Fruit fly (Drosophila melanogaster) whole organism, embryonic: ENCODE data around the gene Lasp.

Source experiments
- ATbp ChIP-seq: fragments of 200-800 bp; sonication (Bioruptor generic); optimal IDR thresholded peaks from 2 replicates; lab custom pipeline; 2017; ENCODE audit warnings: missing biosample characterization, mild to moderate bottlenecking, missing genetic modification characterization, missing genetic modification reagents
- Atf-2 ChIP-seq: fragments of 200-800 bp; sonication (Bioruptor generic); optimal IDR thresholded peaks from 2 replicates; lab custom pipeline; 2016; ENCODE audit warnings: missing biosample characterization, missing genetic modification characterization
- CG12219 ChIP-seq: fragments of 200-800 bp; sonication (Bioruptor generic); optimal IDR thresholded peaks from 3 replicates; lab custom pipeline; 2018; ENCODE audit warnings: missing biosample characterization, mild to moderate bottlenecking, missing genetic modification characterization
- CG13424 ChIP-seq: fragments of 200-800 bp; sonication (Bioruptor generic); optimal IDR thresholded peaks from 2 replicates; lab custom pipeline; 2019; ENCODE audit warnings: missing biosample characterization, mild to moderate bottlenecking, missing genetic modification characterization, moderate library complexity
- CG14014 ChIP-seq: fragments of 200-800 bp; sonication (Bioruptor generic); IDR thresholded peaks from 2 replicates; pipeline ENCODE4 v1.3.6; 2022; ENCODE audit warnings: missing biosample characterization, missing genetic modification characterization
- CG14860 ChIP-seq: fragments of 200-800 bp; sonication (Bioruptor generic); IDR thresholded peaks from 3 replicates; pipeline ENCODE4 v1.3.6; 2022; ENCODE audit warnings: missing biosample characterization, missing genetic modification characterization; ENCODE audit not compliant: partially characterized antibody
- CG15479 ChIP-seq: fragments of 200-800 bp; sonication (Bioruptor generic); optimal IDR thresholded peaks from 3 replicates; lab custom pipeline; 2019; ENCODE audit warnings: missing biosample characterization, mild to moderate bottlenecking, missing genetic modification characterization, moderate library complexity
- CG15514 ChIP-seq: fragments of 200-800 bp; sonication (Bioruptor generic); optimal IDR thresholded peaks from 3 replicates; lab custom pipeline; 2017; ENCODE audit warnings: missing biosample characterization, missing genetic modification characterization, mild to moderate bottlenecking, moderate library complexity, missing genetic modification reagents
- CG1603 ChIP-seq: fragments of 200-800 bp; sonication (Bioruptor generic); optimal IDR thresholded peaks from 2 replicates; lab custom pipeline; 2019; ENCODE audit warnings: missing biosample characterization, mild to moderate bottlenecking, missing genetic modification characterization, moderate library complexity
- CG16815 ChIP-seq: fragments of 200-800 bp; sonication (Bioruptor generic); optimal IDR thresholded peaks from 3 replicates; lab custom pipeline; 2017; ENCODE audit warnings: missing biosample characterization, mild to moderate bottlenecking, missing genetic modification characterization
- CG18599 ChIP-seq: fragments of 200-800 bp; sonication (Bioruptor generic); optimal IDR thresholded peaks from 3 replicates; lab custom pipeline; 2017; ENCODE audit warnings: missing biosample characterization, missing genetic modification characterization, mild to moderate bottlenecking, moderate library complexity, missing genetic modification reagents
- CG34224 ChIP-seq: fragments of 200-800 bp; sonication (Bioruptor generic); IDR thresholded peaks from 3 replicates; pipeline ENCODE4 v1.3.6; 2022; ENCODE audit warnings: missing biosample characterization, missing genetic modification characterization; ENCODE audit not compliant: partially characterized antibody
- CG4282 ChIP-seq: fragments of 200-800 bp; sonication (Bioruptor generic); optimal IDR thresholded peaks from 2 replicates; lab custom pipeline; 2016; ENCODE audit warnings: missing biosample characterization, missing genetic modification characterization
- CG4328 ChIP-seq: fragments of 200-800 bp; sonication (Bioruptor generic); optimal IDR thresholded peaks from 3 replicates; lab custom pipeline; 2017; ENCODE audit warnings: missing biosample characterization, missing genetic modification reagents, missing genetic modification characterization
- CG4707 ChIP-seq: fragments of 200-800 bp; sonication (Bioruptor generic); optimal IDR thresholded peaks from 2 replicates; lab custom pipeline; 2018; ENCODE audit warnings: missing biosample characterization, mild to moderate bottlenecking, missing genetic modification characterization, moderate library complexity
- CG6683 ChIP-seq: fragments of 200-800 bp; sonication (Bioruptor generic); optimal IDR thresholded peaks from 2 replicates; lab custom pipeline; 2017; ENCODE audit warnings: missing biosample characterization, mild to moderate bottlenecking, missing genetic modification characterization, missing genetic modification reagents
- CG7987 ChIP-seq: fragments of 200-800 bp; sonication (Bioruptor generic); optimal IDR thresholded peaks from 2 replicates; lab custom pipeline; 2018; ENCODE audit warnings: missing biosample characterization, mild to moderate bottlenecking, missing genetic modification characterization, moderate library complexity
- CoRest ChIP-seq: fragments of 200-800 bp; sonication (Bioruptor generic); optimal IDR thresholded peaks from 3 replicates; lab custom pipeline; 2018; ENCODE audit warnings: missing biosample characterization, mild to moderate bottlenecking, missing genetic modification characterization, moderate library complexity
- H2.0 ChIP-seq: fragments of 200-800 bp; sonication (Bioruptor generic); IDR thresholded peaks from 2 replicates; pipeline ENCODE4 v1.3.6; 2022; ENCODE audit warnings: missing biosample characterization, missing genetic modification characterization
- HLH3B ChIP-seq: fragments of 200-800 bp; sonication (Bioruptor generic); IDR thresholded peaks from 2 replicates; pipeline ENCODE4 v1.3.6; 2022; ENCODE audit warnings: missing biosample characterization, missing genetic modification characterization
- Hand ChIP-seq: fragments of 200-800 bp; sonication (Bioruptor generic); optimal IDR thresholded peaks from 2 replicates; lab custom pipeline; 2017; ENCODE audit warnings: mild to moderate bottlenecking, missing biosample characterization, missing genetic modification reagents, missing genetic modification characterization
- Hmr ChIP-seq: fragments of 200-800 bp; sonication (Bioruptor generic); optimal IDR thresholded peaks from 3 replicates; lab custom pipeline; 2017; ENCODE audit warnings: mild to moderate bottlenecking, missing biosample characterization, missing genetic modification reagents, missing genetic modification characterization
- Jarid2 ChIP-seq: fragments of 200-800 bp; sonication (Bioruptor generic); optimal IDR thresholded peaks from 3 replicates; lab custom pipeline; 2017; ENCODE audit warnings: mild to moderate bottlenecking, missing biosample characterization, missing genetic modification reagents, missing genetic modification characterization
- Lim3 ChIP-seq: fragments of 200-800 bp; sonication (Bioruptor generic); IDR thresholded peaks from 2 replicates; pipeline ENCODE4 v1.3.6; 2022; ENCODE audit warnings: missing biosample characterization, missing genetic modification characterization
- NC2β ChIP-seq: fragments of 200-800 bp; sonication (Bioruptor generic); optimal IDR thresholded peaks from 2 replicates; lab custom pipeline; 2016; ENCODE audit warnings: missing biosample characterization, missing genetic modification characterization
- NFAT ChIP-seq: fragments of 200-800 bp; sonication (Bioruptor generic); IDR thresholded peaks from 2 replicates; pipeline ENCODE4 v1.3.6; 2022; ENCODE audit warnings: missing biosample characterization, missing genetic modification characterization
- Nf-YA ChIP-seq: fragments of 200-800 bp; sonication (Bioruptor generic); IDR thresholded peaks from 2 replicates; pipeline ENCODE4 v1.3.6; 2022; ENCODE audit warnings: missing biosample characterization, missing genetic modification characterization
- NfI ChIP-seq: fragments of 200-800 bp; sonication (Bioruptor generic); optimal IDR thresholded peaks from 3 replicates; lab custom pipeline; 2018; ENCODE audit warnings: missing biosample characterization, mild to moderate bottlenecking, missing genetic modification characterization, moderate library complexity
- Rx ChIP-seq: fragments of 200-800 bp; sonication (Bioruptor generic); IDR thresholded peaks from 2 replicates; pipeline ENCODE4 v1.3.6; 2022; ENCODE audit warnings: missing biosample characterization, missing genetic modification characterization
- Taf1 ChIP-seq: fragments of 200-800 bp; sonication (Bioruptor generic); IDR thresholded peaks from 2 replicates; pipeline ENCODE4 v1.3.6; 2022; ENCODE audit warnings: missing biosample characterization, missing genetic modification characterization
- aop ChIP-seq: fragments of 200-800 bp; sonication (Bioruptor generic); IDR thresholded peaks from 2 replicates; pipeline ENCODE4 v1.3.6; 2022; ENCODE audit warnings: missing biosample characterization, missing genetic modification characterization
- az2 ChIP-seq: fragments of 200-800 bp; sonication (Bioruptor generic); optimal IDR thresholded peaks from 3 replicates; lab custom pipeline; 2016; ENCODE audit warnings: missing biosample characterization, missing genetic modification characterization
- bigmax ChIP-seq: fragments of 200-800 bp; sonication (Bioruptor generic); optimal IDR thresholded peaks from 2 replicates; lab custom pipeline; 2018; ENCODE audit warnings: missing biosample characterization, mild to moderate bottlenecking, missing genetic modification characterization
- cg ChIP-seq: fragments of 200-800 bp; sonication (Bioruptor generic); optimal IDR thresholded peaks from 3 replicates; lab custom pipeline; 2019; ENCODE audit warnings: missing biosample characterization, mild to moderate bottlenecking, missing genetic modification characterization, moderate library complexity
- chif ChIP-seq, 2 experiments: fragments of 200-800 bp; sonication (Bioruptor generic); optimal IDR thresholded peaks; 3 replicates each; lab custom pipeline; 2016; ENCODE audit warnings: missing biosample characterization in 2 of 2, missing genetic modification characterization in 2 of 2
- chinmo ChIP-seq: fragments of 200-800 bp; sonication (Bioruptor generic); IDR thresholded peaks from 4 replicates; pipeline ENCODE4 v1.3.6; 2022; ENCODE audit warnings: missing biosample characterization, missing genetic modification characterization; ENCODE audit not compliant: partially characterized antibody
- corto ChIP-seq: fragments of 200-800 bp; sonication (Bioruptor generic); optimal IDR thresholded peaks from 2 replicates; lab custom pipeline; 2016; ENCODE audit warnings: missing biosample characterization, mild to moderate bottlenecking, missing genetic modification characterization, moderate library complexity
- crol ChIP-seq: fragments of 200-800 bp; sonication (Bioruptor generic); IDR thresholded peaks from 2 replicates; pipeline ENCODE4 v1.3.6; 2022; ENCODE audit warnings: missing biosample characterization, missing genetic modification characterization
- dan ChIP-seq: fragments of 200-800 bp; sonication (Bioruptor generic); IDR thresholded peaks from 2 replicates; pipeline ENCODE4 v1.3.6; 2022; ENCODE audit warnings: missing biosample characterization, missing genetic modification characterization
- dati ChIP-seq: fragments of 200-800 bp; sonication (Bioruptor generic); IDR thresholded peaks from 2 replicates; pipeline ENCODE4 v1.3.6; 2022; ENCODE audit warnings: missing biosample characterization, missing genetic modification characterization
- disco-r ChIP-seq: fragments of 200-800 bp; sonication (Bioruptor generic); optimal IDR thresholded peaks from 2 replicates; lab custom pipeline; 2016; ENCODE audit warnings: missing biosample characterization, missing genetic modification characterization
- ems ChIP-seq: fragments of 200-800 bp; sonication (Bioruptor generic); optimal IDR thresholded peaks from 3 replicates; lab custom pipeline; 2016; ENCODE audit warnings: missing biosample characterization, missing genetic modification characterization
- hth ChIP-seq: fragments of >200 bp; optimal IDR thresholded peaks from 2 replicates; lab custom pipeline; 2017; ENCODE audit warnings: inconsistent platforms
- jigr1 ChIP-seq: fragments of 200-800 bp; sonication (Bioruptor generic); IDR thresholded peaks from 3 replicates; pipeline ENCODE4 v1.3.6; 2022; ENCODE audit warnings: missing biosample characterization, missing genetic modification characterization
- lilli ChIP-seq: fragments of 200-800 bp; sonication (Bioruptor generic); optimal IDR thresholded peaks from 3 replicates; lab custom pipeline; 2016; ENCODE audit warnings: missing biosample characterization, missing genetic modification characterization
- nau ChIP-seq: fragments of 200-800 bp; sonication (Bioruptor generic); optimal IDR thresholded peaks from 3 replicates; lab custom pipeline; 2017; ENCODE audit warnings: missing biosample characterization, mild to moderate bottlenecking, missing genetic modification characterization, missing genetic modification reagents
- onecut ChIP-seq: fragments of 200-800 bp; sonication (Bioruptor generic); IDR thresholded peaks from 2 replicates; pipeline ENCODE4 v1.3.6; 2022; ENCODE audit warnings: missing biosample characterization, missing genetic modification characterization
- row ChIP-seq: fragments of 200-800 bp; sonication (Bioruptor generic); IDR thresholded peaks from 3 replicates; pipeline ENCODE4 v1.3.6; 2022; ENCODE audit warnings: missing biosample characterization, missing genetic modification characterization
- run ChIP-seq: fragments of 200-800 bp; sonication (Bioruptor generic); optimal IDR thresholded peaks from 3 replicates; lab custom pipeline; 2018; ENCODE audit warnings: missing biosample characterization, mild to moderate bottlenecking, missing genetic modification characterization
- sens ChIP-seq: fragments of 200-800 bp; sonication (Bioruptor generic); peaks from one replicate; lab custom pipeline; 2016; ENCODE audit warnings: missing biosample characterization, missing genetic modification characterization

The Lasp gene

dm6 chr3L:16647578-16648113 is 63.8 kb downstream of the Lasp start, which contains the start of gene Abl (continued):
- TF ChIP-seq NfI (peak; percentile 46), ATbp (GFP tag; lab: Kevin White, UChicago) (no peak), Lim3 (no peak), CG16815 (GFP tag; lab: Kevin White, UChicago) (peak; percentile 22), chinmo (peak; percentile 96), CG14860 (GFP tag; lab: Robert Waterston, UW) (peak; percentile 42; the same call in 1 of the 3 replicates), CG15479 (no peak), Jarid2 (GFP tag; lab: Kevin White, UChicago) (peak; percentile 92), disco-r (GFP tag; lab: Kevin White, UChicago) (peak; percentile 16), NFAT (GFP tag; lab: Robert Waterston, UW) (peak; percentile 59; the same call in 1 of the 2 replicates), CG14014 (GFP tag; lab: Robert Waterston, UW) (peak; percentile 47; the same call in 1 of the 2 replicates), dati (GFP tag; lab: Robert Waterston, UW) (no peak), CG7987 (GFP tag; lab: Kevin White, UChicago) (peak; percentile 78), CG4328 (peak; percentile 0), HLH3B (0 out of 2 replicates have a peak, but pooled peaks have one; percentile 18), CG34224 (GFP tag; lab: Robert Waterston, UW) (peak; percentile 64), CG1603 (peak; percentile 94), CG18599 (GFP tag; lab: Kevin White, UChicago) (peak; percentile 78), cg (GFP tag; lab: Kevin White, UChicago) (peak; percentile 74), nau (GFP tag; lab: Kevin White, UChicago) (no peak), CG4707 (GFP tag; lab: Kevin White, UChicago) (no peak), CG13424 (tag; lab: Kevin White, UChicago) (peak; percentile 52), ems (peak; percentile 72), CoRest (tag; lab: Kevin White, UChicago) (peak; percentile 74), sens (GFP tag; lab: Kevin White, UChicago) (peak; percentile 91), CG12219 (GFP tag; lab: Kevin White, UChicago) (no peak), corto (no peak), onecut (no peak; the same call in none of the 2 replicates), row (GFP tag; lab: Robert Waterston, UW) (peak; percentile 56; the same call in 2 of the 3 replicates), crol (GFP tag; lab: Robert Waterston, UW) (peak; percentile 61; the same call in 1 of the 2 replicates), H2.0 (GFP tag; lab: Robert Waterston, UW) (no peak), Hmr (peak; percentile 95), az2 (peak; percentile 11), Taf1 (GFP tag; lab: Robert Waterston, UW) (no peak), bigmax (GFP tag; lab: Kevin White, UChicago) (peak; percentile 52), run (peak; percentile 26), aop (GFP tag; lab: Robert Waterston, UW) (no peak), Hand (GFP tag; lab: Kevin White, UChicago) (no peak), jigr1 (GFP tag; lab: Robert Waterston, UW) (no peak), dan (GFP tag; lab: Robert Waterston, UW) (no peak), NC2β (peak; percentile 67), Atf-2 (peak; percentile 49), chif (GFP tag; optimal IDR thresholded peaks at IDR 0.05; lab: Kevin White, UChicago) (peak; percentile 73 to 75), lilli (GFP tag; lab: Kevin White, UChicago) (peak; percentile 68), hth (lab: Kevin White, UChicago) (no peak), Nf-YA (GFP tag; lab: Robert Waterston, UW) (no peak), Rx (GFP tag; lab: Robert Waterston, UW) (no peak), CG4282 (GFP tag; lab: Kevin White, UChicago) (peak; percentile 92), CG15514 (GFP tag; lab: Kevin White, UChicago) (peak; percentile 93), CG6683 (GFP tag; lab: Kevin White, UChicago) (peak; percentile 34)
